Worm (Caenorhabditis elegans): Measurements from ENCODE around the gene osm-6.

- TF ChIP-seq elt-2 (tag; optimal IDR thresholded peaks at IDR 0.05) (no peak), ets-4 (tag; optimal IDR thresholded peaks at IDR 0.05) (no peak), zip-5 (tag; optimal IDR thresholded peaks at IDR 0.05) (no peak), tbx-2 (tag; optimal IDR thresholded peaks at IDR 0.05) (no peak), npax-4 (tag; optimal IDR thresholded peaks at IDR 0.05) (no peak), F13H6.1 (tag; optimal IDR thresholded peaks at IDR 0.05) (no peak), ztf-16 (tag; optimal IDR thresholded peaks at IDR 0.05) (no peak), nfya-1 (tag; optimal IDR thresholded peaks at IDR 0.05) (no peak), fax-1 (tag; optimal IDR thresholded peaks at IDR 0.05) (no peak), hlh-6 (tag; optimal IDR thresholded peaks at IDR 0.05) (no peak), nhr-11 (tag; optimal IDR thresholded peaks at IDR 0.05) (no peak)
Observed at ce11 chrV:11900127-11900526, 27.1 kb downstream of the osm-6 start.
